Worm (Caenorhabditis elegans) whole organism, midembryonic: ENCODE measurements around the gene hcp-3.

Experiments
- T22C8.4 ChIP-seq: fragments of 200-800 bp; sonication (Bioruptor generic); IDR thresholded peaks from 2 replicates; pipeline ENCODE4 v1.3.6; 2022; ENCODE audit warnings: missing genetic modification characterization, missing compliant biosample characterization
- cog-1 ChIP-seq: sonication (generic microtip); optimal IDR thresholded peaks from 2 replicates; lab custom pipeline; 2016; ENCODE audit warnings: missing genetic modification characterization, missing compliant biosample characterization
- flt-1 ChIP-seq: fragments of 200-800 bp; sonication (Bioruptor generic); IDR thresholded peaks from 2 replicates; pipeline ENCODE4 v1.3.6; 2022; ENCODE audit warnings: missing genetic modification characterization, missing compliant biosample characterization
- klf-2 ChIP-seq: fragments of 200-800 bp; sonication (Bioruptor generic); conservative IDR thresholded peaks from 2 replicates; pipeline ENCODE4 v1.3.6; 2022; ENCODE audit warnings: missing genetic modification reagents, missing genetic modification characterization, missing compliant biosample characterization
- med-1 ChIP-seq: sonication (generic microtip); optimal IDR thresholded peaks from 2 replicates; lab custom pipeline; 2017; ENCODE audit warnings: missing genetic modification characterization, mild to moderate bottlenecking, missing compliant biosample characterization, antibody characterized with exemption, missing genetic modification reagents; ENCODE audit not compliant: insufficient read depth
- ref-1 ChIP-seq: fragments of 200-800 bp; sonication (Bioruptor generic); conservative IDR thresholded peaks from 2 replicates; pipeline ENCODE4 v1.3.6; 2022; ENCODE audit warnings: missing genetic modification reagents, missing genetic modification characterization, missing compliant biosample characterization
- tab-1 ChIP-seq: fragments of 200-800 bp; sonication (Bioruptor generic); IDR thresholded peaks from 2 replicates; pipeline ENCODE4 v1.3.6; 2022; ENCODE audit warnings: missing genetic modification characterization, missing compliant biosample characterization
- ztf-23 ChIP-seq: fragments of 200-800 bp; sonication (Bioruptor generic); IDR thresholded peaks from 2 replicates; pipeline ENCODE4 v1.3.6; 2022; ENCODE audit warnings: missing genetic modification reagents, missing genetic modification characterization, missing compliant biosample characterization
- ztf-29 ChIP-seq: fragments of 200-800 bp; sonication (Bioruptor generic); IDR thresholded peaks from 2 replicates; pipeline ENCODE4 v1.3.6; 2022; ENCODE audit warnings: missing genetic modification reagents, missing genetic modification characterization, missing compliant biosample characterization

Gene hcp-3

ce11 chrIII:9614211-9614610 lies 2.1 kb downstream of the hcp-3 start, which contains the start of the genes pri-1 and F58A4.6:
Gene pri-1 (minus strand): TSS chrIII:9614281.
Gene F58A4.6 (plus strand): TSS chrIII:9614482.
- no peak for TF ChIP-seq med-1 (GFP tag; lab: Kevin White, UChicago)
- TF ChIP-seq T22C8.4 (GFP tag; lab: Robert Waterston, UW): no peak
- no peak for TF ChIP-seq flt-1
- no peak for TF ChIP-seq ref-1 (GFP tag; lab: Robert Waterston, UW)
- TF ChIP-seq klf-2 (GFP tag; lab: Robert Waterston, UW): no peak
- no peak for TF ChIP-seq ztf-23 (GFP tag; lab: Robert Waterston, UW)
- TF ChIP-seq tab-1: no peak
- TF ChIP-seq cog-1 (tag; lab: Kevin White, UChicago): no peak
- no peak for TF ChIP-seq ztf-29 (GFP tag; lab: Robert Waterston, UW)

ce11 chrIII:9612097-9612496 lies 4.2 kb downstream of the hcp-3 start, which contains the start of gene bbs-4:
Gene bbs-4 (minus strand): TSS chrIII:9612197.
- no peak for TF ChIP-seq ztf-29 (GFP tag; lab: Robert Waterston, UW)

ce11 chrIII:9608650-9609049 lies 7.6 kb downstream of the hcp-3 start, which contains the start of gene clec-161:
Gene clec-161 (minus strand): TSS chrIII:9608750.
- TF ChIP-seq med-1 (GFP tag; lab: Kevin White, UChicago) (no peak), tab-1 (no peak), flt-1 (no peak), ref-1 (GFP tag; lab: Robert Waterston, UW) (no peak), ztf-29 (GFP tag; lab: Robert Waterston, UW) (no peak), klf-2 (GFP tag; lab: Robert Waterston, UW) (no peak), ztf-23 (GFP tag; lab: Robert Waterston, UW) (no peak)

ce11 chrIII:9600645-9601044 lies 15.6 kb downstream of the hcp-3 start, which contains the start of gene F58A4.2:
Gene F58A4.2 (minus strand): TSS chrIII:9600745.
- TF ChIP-seq T22C8.4 (GFP tag; lab: Robert Waterston, UW) (no peak), ztf-29 (GFP tag; lab: Robert Waterston, UW) (no peak), flt-1 (no peak), ref-1 (GFP tag; lab: Robert Waterston, UW) (no peak), ztf-23 (GFP tag; lab: Robert Waterston, UW) (no peak), cog-1 (tag; lab: Kevin White, UChicago) (no peak), klf-2 (GFP tag; lab: Robert Waterston, UW) (no peak), med-1 (GFP tag; lab: Kevin White, UChicago) (no peak), tab-1 (no peak)

- TF ChIP-seq ztf-29 (GFP tag; lab: Robert Waterston, UW) (no peak), tab-1 (no peak)
Measured at ce11 chrIII:9598168-9598567, 18.1 kb downstream of the hcp-3 start, which contains the start of gene F58A4.1. Gene F58A4.1 (plus strand): TSS chrIII:9598468.

- no peak for TF ChIP-seq med-1 (GFP tag; lab: Kevin White, UChicago)
- no peak for TF ChIP-seq ref-1 (GFP tag; lab: Robert Waterston, UW)
- no peak for TF ChIP-seq cog-1 (tag; lab: Kevin White, UChicago)
- TF ChIP-seq tab-1: no peak
- no peak for TF ChIP-seq ztf-29 (GFP tag; lab: Robert Waterston, UW)
- no peak for TF ChIP-seq T22C8.4 (GFP tag; lab: Robert Waterston, UW)
- TF ChIP-seq flt-1: no peak
- TF ChIP-seq klf-2 (GFP tag; lab: Robert Waterston, UW): no peak
- TF ChIP-seq ztf-23 (GFP tag; lab: Robert Waterston, UW): no peak
Measured at ce11 chrIII:9597044-9597443, 19.2 kb downstream of the hcp-3 start, which contains the start of gene C48B4.12. Gene C48B4.12 (plus strand): TSS chrIII:9597344.

ce11 chrIII:9595563-9595962 lies 20.7 kb downstream of the hcp-3 start, which contains the start of gene rom-2:
Gene rom-2 (minus strand): TSS chrIII:9595663.
- TF ChIP-seq ref-1 (GFP tag; lab: Robert Waterston, UW) (no peak), ztf-29 (GFP tag; lab: Robert Waterston, UW) (no peak), T22C8.4 (GFP tag; lab: Robert Waterston, UW) (no peak), klf-2 (GFP tag; lab: Robert Waterston, UW) (no peak), cog-1 (tag; lab: Kevin White, UChicago) (no peak), flt-1 (no peak), tab-1 (no peak), med-1 (GFP tag; lab: Kevin White, UChicago) (no peak)

- TF ChIP-seq ztf-29 (GFP tag; lab: Robert Waterston, UW) (no peak), cog-1 (tag; lab: Kevin White, UChicago) (no peak), ztf-23 (GFP tag; lab: Robert Waterston, UW) (no peak), med-1 (GFP tag; lab: Kevin White, UChicago) (no peak), klf-2 (GFP tag; lab: Robert Waterston, UW) (no peak), T22C8.4 (GFP tag; lab: Robert Waterston, UW) (no peak), tab-1 (no peak), flt-1 (no peak), ref-1 (GFP tag; lab: Robert Waterston, UW) (no peak)
Measured at ce11 chrIII:9592118-9592517, 24.2 kb downstream of the hcp-3 start, which contains the start of gene acox-1.5. Gene acox-1.5 (minus strand): TSS chrIII:9592192.

- TF ChIP-seq T22C8.4 (GFP tag; lab: Robert Waterston, UW): no peak
- TF ChIP-seq med-1 (GFP tag; lab: Kevin White, UChicago): no peak
- TF ChIP-seq tab-1: no peak
- no peak for TF ChIP-seq flt-1
- no peak for TF ChIP-seq ztf-29 (GFP tag; lab: Robert Waterston, UW)
- TF ChIP-seq cog-1 (tag; lab: Kevin White, UChicago): no peak
- no peak for TF ChIP-seq ztf-23 (GFP tag; lab: Robert Waterston, UW)
- no peak for TF ChIP-seq klf-2 (GFP tag; lab: Robert Waterston, UW)
- no peak for TF ChIP-seq ref-1 (GFP tag; lab: Robert Waterston, UW)
Measured at ce11 chrIII:9590212-9590611, 26.1 kb downstream of the hcp-3 start.

- TF ChIP-seq ztf-29 (GFP tag; lab: Robert Waterston, UW) (no peak), klf-2 (GFP tag; lab: Robert Waterston, UW) (no peak), cog-1 (tag; lab: Kevin White, UChicago) (no peak), ztf-23 (GFP tag; lab: Robert Waterston, UW) (no peak), ref-1 (GFP tag; lab: Robert Waterston, UW) (no peak), flt-1 (no peak), tab-1 (no peak), T22C8.4 (GFP tag; lab: Robert Waterston, UW) (no peak), med-1 (GFP tag; lab: Kevin White, UChicago) (no peak)
Measured at ce11 chrIII:9585314-9585713, 31.0 kb downstream of the hcp-3 start.
